Fruit fly (Drosophila melanogaster) whole organism, embryonic: ENCODE measurements around the gene CG31636.
A peak's percentile ranks its signal among the peaks of the same experiment; 100 is the strongest.

Experiments
- Adf1 ChIP-seq: fragments of 200-800 bp; sonication (Bioruptor generic); IDR thresholded peaks from 2 replicates; pipeline ENCODE4 v1.3.6; 2022; ENCODE audit warnings: missing biosample characterization, missing genetic modification characterization
- Asciz ChIP-seq: fragments of 200-800 bp; sonication (Bioruptor generic); optimal IDR thresholded peaks from 2 replicates; lab custom pipeline; 2017; ENCODE audit warnings: missing biosample characterization, mild to moderate bottlenecking, missing genetic modification characterization, missing genetic modification reagents
- CG10267 ChIP-seq: fragments of 200-800 bp; sonication (Bioruptor generic); optimal IDR thresholded peaks from 2 replicates; lab custom pipeline; 2018; ENCODE audit warnings: missing biosample characterization, mild to moderate bottlenecking, missing genetic modification characterization, moderate library complexity
- CG10462 ChIP-seq: fragments of 200-800 bp; sonication (Bioruptor generic); optimal IDR thresholded peaks from 2 replicates; lab custom pipeline; 2016; ENCODE audit warnings: missing biosample characterization, missing genetic modification characterization
- CG13287 ChIP-seq: fragments of 200-800 bp; sonication (Bioruptor generic); IDR thresholded peaks from 2 replicates; pipeline ENCODE4 v1.3.6; 2022; ENCODE audit warnings: missing biosample characterization, missing genetic modification characterization; ENCODE audit not compliant: partially characterized antibody
- CG14014 ChIP-seq: fragments of 200-800 bp; sonication (Bioruptor generic); IDR thresholded peaks from 2 replicates; pipeline ENCODE4 v1.3.6; 2022; ENCODE audit warnings: missing biosample characterization, missing genetic modification characterization
- CG1602 ChIP-seq: fragments of 200-800 bp; sonication (Bioruptor generic); optimal IDR thresholded peaks from 3 replicates; lab custom pipeline; 2016; ENCODE audit warnings: missing biosample characterization, missing genetic modification characterization
- CG17328 ChIP-seq: fragments of 200-800 bp; sonication (Bioruptor generic); IDR thresholded peaks from 2 replicates; pipeline ENCODE4 v1.3.6; 2022; ENCODE audit warnings: missing biosample characterization, missing genetic modification characterization
- CG17385 ChIP-seq: fragments of 200-800 bp; sonication (Bioruptor generic); optimal IDR thresholded peaks from 3 replicates; lab custom pipeline; 2018; ENCODE audit warnings: missing biosample characterization, mild to moderate bottlenecking, missing genetic modification characterization
- CG2202 ChIP-seq: fragments of 200-800 bp; sonication (Bioruptor generic); optimal IDR thresholded peaks from 2 replicates; lab custom pipeline; 2018; ENCODE audit warnings: missing biosample characterization, mild to moderate bottlenecking, missing genetic modification characterization
- CG30020 ChIP-seq: fragments of 200-800 bp; optimal IDR thresholded peaks from 2 replicates; lab custom pipeline; 2019; ENCODE audit warnings: missing biosample characterization, mild to moderate bottlenecking, missing genetic modification characterization, moderate library complexity
- CG30403 ChIP-seq: fragments of 200-800 bp; sonication (Bioruptor generic); optimal IDR thresholded peaks from 3 replicates; lab custom pipeline; 2016; ENCODE audit warnings: missing biosample characterization, missing genetic modification characterization
- CG31388 ChIP-seq: fragments of 200-800 bp; sonication (Bioruptor generic); optimal IDR thresholded peaks from 2 replicates; lab custom pipeline; 2016; ENCODE audit warnings: missing biosample characterization, missing genetic modification characterization
- CG32532 ChIP-seq: fragments of 200-800 bp; sonication (Bioruptor generic); IDR thresholded peaks from 2 replicates; pipeline ENCODE4 v1.3.6; 2022; ENCODE audit warnings: missing biosample characterization, missing genetic modification characterization
- CG3995 ChIP-seq: fragments of 200-800 bp; sonication (Bioruptor generic); optimal IDR thresholded peaks from 3 replicates; lab custom pipeline; 2016; ENCODE audit warnings: missing biosample characterization, missing genetic modification characterization
- CG4730 ChIP-seq: fragments of 200-800 bp; sonication (Bioruptor generic); IDR thresholded peaks from 2 replicates; pipeline ENCODE4 v1.3.6; 2022; ENCODE audit warnings: missing biosample characterization, missing genetic modification characterization
- CG7963 ChIP-seq: fragments of 200-800 bp; sonication (Bioruptor generic); IDR thresholded peaks from 3 replicates; pipeline ENCODE4 v1.3.6; 2022; ENCODE audit warnings: missing biosample characterization, missing genetic modification characterization; ENCODE audit not compliant: partially characterized antibody
- CG8944 ChIP-seq: fragments of 200-800 bp; sonication (Bioruptor generic); optimal IDR thresholded peaks from 3 replicates; lab custom pipeline; 2016; ENCODE audit warnings: missing biosample characterization, missing genetic modification characterization
- CG9797 ChIP-seq: fragments of 200-800 bp; sonication (Bioruptor generic); optimal IDR thresholded peaks from 3 replicates; lab custom pipeline; 2018; ENCODE audit warnings: missing biosample characterization, mild to moderate bottlenecking, missing genetic modification characterization
- CG9876 ChIP-seq: fragments of 200-800 bp; sonication (Bioruptor generic); optimal IDR thresholded peaks from 2 replicates; lab custom pipeline; 2016; ENCODE audit warnings: missing biosample characterization, missing genetic modification characterization
- CHES-1-like ChIP-seq: fragments of 200-800 bp; sonication (Bioruptor generic); optimal IDR thresholded peaks from 2 replicates; lab custom pipeline; 2016; ENCODE audit warnings: missing biosample characterization, missing genetic modification characterization
- CrebB ChIP-seq: fragments of 200-800 bp; sonication (Bioruptor generic); optimal IDR thresholded peaks from 3 replicates; lab custom pipeline; 2018; ENCODE audit warnings: missing biosample characterization, mild to moderate bottlenecking, missing genetic modification characterization
- Doc2 ChIP-seq: fragments of 200-800 bp; sonication (Bioruptor generic); IDR thresholded peaks from 2 replicates; pipeline ENCODE4 v1.3.6; 2022; ENCODE audit warnings: missing biosample characterization, missing genetic modification characterization
- Ets97D ChIP-seq: fragments of 200-800 bp; sonication (Bioruptor generic); optimal IDR thresholded peaks from 3 replicates; lab custom pipeline; 2016; ENCODE audit warnings: missing biosample characterization, missing genetic modification characterization
- Fer3 ChIP-seq: fragments of 200-800 bp; sonication (Bioruptor generic); optimal IDR thresholded peaks from 2 replicates; lab custom pipeline; 2018; ENCODE audit warnings: missing biosample characterization, mild to moderate bottlenecking, missing genetic modification characterization, moderate library complexity
- GATAe ChIP-seq: fragments of 200-800 bp; sonication (Bioruptor generic); conservative IDR thresholded peaks from 2 replicates; pipeline ENCODE4 v1.3.6; 2022; ENCODE audit warnings: missing biosample characterization, missing genetic modification characterization
- Hey ChIP-seq: fragments of 200-800 bp; sonication (Bioruptor generic); optimal IDR thresholded peaks from 3 replicates; lab custom pipeline; 2018; ENCODE audit warnings: missing biosample characterization, mild to moderate bottlenecking, missing genetic modification characterization
- Lim3 ChIP-seq: fragments of 200-800 bp; sonication (Bioruptor generic); IDR thresholded peaks from 2 replicates; pipeline ENCODE4 v1.3.6; 2022; ENCODE audit warnings: missing biosample characterization, missing genetic modification characterization
- Med ChIP-seq: fragments of 200-800 bp; sonication (Bioruptor generic); peaks from one replicate; lab custom pipeline; 2016; ENCODE audit warnings: missing biosample characterization, missing genetic modification characterization, mild to moderate bottlenecking, inconsistent platforms, moderate library complexity
- Mes4 ChIP-seq: fragments of 200-800 bp; sonication (Bioruptor generic); optimal IDR thresholded peaks from 2 replicates; lab custom pipeline; 2016; ENCODE audit warnings: missing biosample characterization, missing genetic modification characterization
- NFAT ChIP-seq: fragments of 200-800 bp; sonication (Bioruptor generic); IDR thresholded peaks from 2 replicates; pipeline ENCODE4 v1.3.6; 2022; ENCODE audit warnings: missing biosample characterization, missing genetic modification characterization
- Nf-YC ChIP-seq: fragments of 200-800 bp; optimal IDR thresholded peaks from 3 replicates; lab custom pipeline; 2019; ENCODE audit warnings: missing biosample characterization, mild to moderate bottlenecking, missing genetic modification characterization, moderate library complexity
- ato ChIP-seq: fragments of 200-800 bp; sonication (Bioruptor generic); IDR thresholded peaks from 2 replicates; pipeline ENCODE4 v1.3.6; 2022; ENCODE audit warnings: missing biosample characterization, missing genetic modification characterization; ENCODE audit not compliant: partially characterized antibody
- caup ChIP-seq: fragments of 200-800 bp; sonication (Bioruptor generic); optimal IDR thresholded peaks from 3 replicates; lab custom pipeline; 2017; ENCODE audit warnings: missing biosample characterization, mild to moderate bottlenecking, missing genetic modification characterization, moderate library complexity; ENCODE audit not compliant: severe bottlenecking
- da ChIP-seq: fragments of 200-800 bp; sonication (Bioruptor generic); optimal IDR thresholded peaks from 2 replicates; lab custom pipeline; 2016; ENCODE audit warnings: missing biosample characterization, missing genetic modification characterization
- dati ChIP-seq: fragments of 200-800 bp; sonication (Bioruptor generic); IDR thresholded peaks from 2 replicates; pipeline ENCODE4 v1.3.6; 2022; ENCODE audit warnings: missing biosample characterization, missing genetic modification characterization
- dysf ChIP-seq: fragments of 200-800 bp; sonication (Bioruptor generic); IDR thresholded peaks from 3 replicates; pipeline ENCODE4 v1.3.6; 2022; ENCODE audit warnings: missing biosample characterization, missing genetic modification characterization
- exex ChIP-seq: fragments of 200-800 bp; sonication (Bioruptor generic); optimal IDR thresholded peaks from 4 replicates; lab custom pipeline; 2018; ENCODE audit warnings: missing biosample characterization, mild to moderate bottlenecking, missing genetic modification characterization, moderate library complexity
- gem ChIP-seq: fragments of 200-800 bp; sonication (Bioruptor generic); optimal IDR thresholded peaks from 2 replicates; lab custom pipeline; 2019; ENCODE audit warnings: missing biosample characterization, mild to moderate bottlenecking, missing genetic modification characterization, moderate library complexity
- jigr1 ChIP-seq: fragments of 200-800 bp; sonication (Bioruptor generic); IDR thresholded peaks from 3 replicates; pipeline ENCODE4 v1.3.6; 2022; ENCODE audit warnings: missing biosample characterization, missing genetic modification characterization
- pb ChIP-seq: fragments of 200-800 bp; sonication (Bioruptor generic); optimal IDR thresholded peaks from 3 replicates; lab custom pipeline; 2016; ENCODE audit warnings: missing biosample characterization, missing genetic modification characterization
- pho ChIP-seq: fragments of 200-800 bp; sonication (Bioruptor generic); optimal IDR thresholded peaks from 2 replicates; lab custom pipeline; 2016; ENCODE audit warnings: missing biosample characterization, missing genetic modification characterization
- pros ChIP-seq: fragments of 200-800 bp; sonication (Bioruptor generic); optimal IDR thresholded peaks from 3 replicates; lab custom pipeline; 2019; ENCODE audit warnings: missing biosample characterization, mild to moderate bottlenecking, missing genetic modification characterization, moderate library complexity
- pzg ChIP-seq: fragments of 200-800 bp; sonication (Bioruptor generic); optimal IDR thresholded peaks from 3 replicates; lab custom pipeline; 2018; ENCODE audit warnings: missing biosample characterization, mild to moderate bottlenecking, missing genetic modification characterization, moderate library complexity
- shn ChIP-seq: fragments of 200-800 bp; sonication (Bioruptor generic); optimal IDR thresholded peaks from 3 replicates; lab custom pipeline; 2016; ENCODE audit warnings: missing biosample characterization, missing genetic modification characterization
- sqz ChIP-seq: fragments of 200-800 bp; sonication (Bioruptor generic); optimal IDR thresholded peaks from 3 replicates; lab custom pipeline; 2018; ENCODE audit warnings: missing biosample characterization, mild to moderate bottlenecking, missing genetic modification characterization
- stwl ChIP-seq: fragments of 200-800 bp; sonication (Bioruptor generic); optimal IDR thresholded peaks from 3 replicates; lab custom pipeline; 2018; ENCODE audit warnings: missing biosample characterization, mild to moderate bottlenecking, missing genetic modification characterization, moderate library complexity
- vvl ChIP-seq: fragments of 200-800 bp; sonication (Bioruptor generic); IDR thresholded peaks from 2 replicates; pipeline ENCODE4 v1.3.6; 2022; ENCODE audit warnings: missing biosample characterization, missing genetic modification characterization
- zfh2 ChIP-seq: fragments of 200-800 bp; sonication (Bioruptor generic); optimal IDR thresholded peaks from 2 replicates; lab custom pipeline; 2016; ENCODE audit warnings: missing biosample characterization, missing genetic modification characterization

The CG31636 gene

dm6 chr2L:6667719-6668325, 9.9 kb upstream of the CG31636 start, which contains the start of gene Galt (continued):
- TF ChIP-seq zfh2 (GFP tag; lab: Kevin White, UChicago) (no peak), da (GFP tag; lab: Kevin White, UChicago) (no peak), sqz (GFP tag; lab: Kevin White, UChicago) (no peak), CrebB (peak; percentile 47), Mes4 (GFP tag; lab: Kevin White, UChicago) (no peak), Asciz (GFP tag; lab: Kevin White, UChicago) (peak; percentile 6), Doc2 (GFP tag; lab: Robert Waterston, UW) (no peak), ato (GFP tag; lab: Robert Waterston, UW) (peak; percentile 23; the same call in 1 of the 2 replicates), pros (GFP tag; lab: Kevin White, UChicago) (peak; percentile 57), CG9876 (GFP tag; lab: Kevin White, UChicago) (no peak), CG17385 (GFP tag; lab: Kevin White, UChicago) (peak; percentile 31), dysf (peak; percentile 24; the same call in 1 of the 3 replicates)

dm6 chr2L:6663562-6664051, 5.7 kb upstream of the CG31636 start, which contains the start of the genes CG13771, CG34310 and cup:
TSS of gene CG13771 (minus strand) at chr2L:6663612.
TSS of gene CG34310 (plus strand) at chr2L:6663664.
TSS of gene cup (plus strand) at chr2L:6663664.
- TF ChIP-seq CG1602 (GFP tag; lab: Kevin White, UChicago) (no peak), CHES-1-like (GFP tag; lab: Kevin White, UChicago) (no peak), CG4730 (GFP tag; lab: Robert Waterston, UW) (no peak), CG7963 (GFP tag; lab: Robert Waterston, UW) (no peak), stwl (tag; lab: Kevin White, UChicago) (peak; percentile 74), CG17328 (GFP tag; lab: Robert Waterston, UW) (no peak), CG10462 (GFP tag; lab: Kevin White, UChicago) (no peak), CG30020 (no peak), jigr1 (GFP tag; lab: Robert Waterston, UW) (no peak), pzg (GFP tag; lab: Kevin White, UChicago) (peak; percentile 9), CG30403 (GFP tag; lab: Kevin White, UChicago) (no peak), CG3995 (GFP tag; lab: Kevin White, UChicago) (peak; percentile 26), CG2202 (tag; lab: Kevin White, UChicago) (no peak), vvl (GFP tag; lab: Robert Waterston, UW) (no peak), CG10267 (tag; lab: Kevin White, UChicago) (peak; percentile 81), shn (no peak), CG9797 (peak; percentile 2), Adf1 (no peak), exex (tag; lab: Kevin White, UChicago) (no peak), CG31388 (GFP tag; lab: Kevin White, UChicago) (no peak), GATAe (no peak), Nf-YC (tag; lab: Kevin White, UChicago) (no peak), caup (GFP tag; lab: Kevin White, UChicago) (no peak), zfh2 (GFP tag; lab: Kevin White, UChicago) (no peak), Lim3 (GFP tag; lab: Robert Waterston, UW) (no peak), Ets97D (GFP tag; lab: Kevin White, UChicago) (peak; percentile 18), CG14014 (GFP tag; lab: Robert Waterston, UW) (no peak), Med (peak; percentile 26), pho (no peak), pb (no peak), dati (no peak), Hey (tag; lab: Kevin White, UChicago) (no peak), CG13287 (GFP tag; lab: Robert Waterston, UW) (no peak), NFAT (no peak), gem (tag; lab: Kevin White, UChicago) (no peak), Fer3 (tag; lab: Kevin White, UChicago) (no peak), CG8944 (GFP tag; lab: Kevin White, UChicago) (no peak), CG32532 (GFP tag; lab: Robert Waterston, UW) (no peak)
